Fruit fly (Drosophila melanogaster): Measurements from ENCODE around the gene c11.1.

The c11.1 gene

DNA sequence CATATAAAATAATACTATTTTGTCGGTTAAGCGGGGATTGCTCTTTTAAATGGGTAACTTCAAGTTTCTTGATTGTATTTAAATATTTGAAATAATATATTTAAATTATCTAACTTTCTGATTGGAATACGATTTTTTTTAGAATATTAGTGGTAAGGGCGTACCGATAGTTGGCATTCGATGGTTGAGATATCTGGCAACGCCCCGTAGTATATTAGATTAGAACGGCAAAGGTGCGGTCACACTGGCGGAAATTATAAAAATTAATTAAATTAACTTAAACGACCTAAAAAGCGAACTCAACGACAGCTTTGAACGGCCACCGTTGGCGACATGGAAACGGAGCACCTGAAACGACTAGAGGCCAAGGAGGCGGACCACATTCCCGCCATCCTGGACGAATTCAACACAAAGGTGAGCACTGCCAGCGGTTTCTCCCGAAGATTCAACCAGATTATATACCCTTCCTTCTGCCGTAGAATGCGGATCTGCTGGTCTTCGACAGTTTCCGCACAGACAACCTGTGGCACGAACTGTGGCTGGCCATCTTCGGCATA, 26.9 kb downstream of the c11.1 start, which contains the start of gene ric8a (continued):
- TF ChIP-seq CG8089 (GFP tag; optimal IDR thresholded peaks at IDR 0.05): no peak
- TF ChIP-seq CG15073 (GFP tag; optimal IDR thresholded peaks at IDR 0.05): no peak
- no peak for TF ChIP-seq gro (GFP tag; optimal IDR thresholded peaks at IDR 0.05)
- TF ChIP-seq CG11456 (GFP tag; IDR thresholded peaks at IDR 0.05): no peak
- no peak for TF ChIP-seq CG2199 (GFP tag; IDR thresholded peaks at IDR 0.05)
- TF ChIP-seq CG11093 (GFP tag; IDR thresholded peaks at IDR 0.05): no peak
- no peak for TF ChIP-seq Nf-YC (tag; optimal IDR thresholded peaks at IDR 0.05)
- TF ChIP-seq CrebB (tag; optimal IDR thresholded peaks at IDR 0.05): no peak
- no peak for TF ChIP-seq onecut (GFP tag; IDR thresholded peaks at IDR 0.05)
- TF ChIP-seq z (GFP tag; IDR thresholded peaks at IDR 0.05): no peak
- TF ChIP-seq CG4854 (GFP tag; optimal IDR thresholded peaks at IDR 0.05): no peak
- no peak for TF ChIP-seq CG33213 (GFP tag; optimal IDR thresholded peaks at IDR 0.05)
- peak; percentile 66 for TF ChIP-seq CG34224 (GFP tag; IDR thresholded peaks at IDR 0.05; ENCODE audit: partially characterized antibody)
- TF ChIP-seq Hand (GFP tag; optimal IDR thresholded peaks at IDR 0.05): no peak
- no peak for TF ChIP-seq dimm (GFP tag; IDR thresholded peaks at IDR 0.05)
- TF ChIP-seq CG16815 (GFP tag; optimal IDR thresholded peaks at IDR 0.05): no peak
- no peak for TF ChIP-seq CG1602 (GFP tag; optimal IDR thresholded peaks at IDR 0.05)
- TF ChIP-seq CG6254 (GFP tag; optimal IDR thresholded peaks at IDR 0.05): no peak
- TF ChIP-seq CG8290 (GFP tag; optimal IDR thresholded peaks at IDR 0.05): peak; percentile 29
- TF ChIP-seq CG8290 (tag; optimal IDR thresholded peaks at IDR 0.05): no peak
- TF ChIP-seq ro (GFP tag; IDR thresholded peaks at IDR 0.05): no peak
- no peak for TF ChIP-seq h (optimal IDR thresholded peaks at IDR 0.05)
- no peak for TF ChIP-seq CG6683 (GFP tag; optimal IDR thresholded peaks at IDR 0.05)
- no peak for TF ChIP-seq dati (GFP tag; IDR thresholded peaks at IDR 0.05)
- no peak for TF ChIP-seq CG10462 (GFP tag; optimal IDR thresholded peaks at IDR 0.05)
- TF ChIP-seq CG3726 (GFP tag; IDR thresholded peaks at IDR 0.05): no peak
- no peak for TF ChIP-seq CG10209 (GFP tag; optimal IDR thresholded peaks at IDR 0.05)
- no peak for TF ChIP-seq pb (GFP tag; optimal IDR thresholded peaks at IDR 0.05)
- no peak for TF ChIP-seq toy (GFP tag; IDR thresholded peaks at IDR 0.05)
- TF ChIP-seq Rfx (GFP tag; IDR thresholded peaks at IDR 0.05): peak; percentile 54
- no peak for TF ChIP-seq CG18011 (GFP tag; optimal IDR thresholded peaks at IDR 0.05)
- TF ChIP-seq ems (GFP tag; optimal IDR thresholded peaks at IDR 0.05): no peak
- TF ChIP-seq CG17612 (GFP tag; IDR thresholded peaks at IDR 0.05): no peak
- no peak for TF ChIP-seq dmrt11E (tag; optimal IDR thresholded peaks at IDR 0.05)
- no peak for TF ChIP-seq CG7786 (GFP tag; optimal IDR thresholded peaks at IDR 0.05)
- no peak for TF ChIP-seq CG4730 (GFP tag; IDR thresholded peaks at IDR 0.05)
- no peak for TF ChIP-seq gem (tag; optimal IDR thresholded peaks at IDR 0.05)
- no peak for TF ChIP-seq CG9876 (GFP tag; optimal IDR thresholded peaks at IDR 0.05)
- no peak for TF ChIP-seq Atf3 (GFP tag; optimal IDR thresholded peaks at IDR 0.05)
- no peak for TF ChIP-seq BtbVII (GFP tag; optimal IDR thresholded peaks at IDR 0.05)
- no peak for TF ChIP-seq Bdp1 (GFP tag; optimal IDR thresholded peaks at IDR 0.05)
- no peak for TF ChIP-seq CG11723 (GFP tag; optimal IDR thresholded peaks at IDR 0.05)
- TF ChIP-seq HLH4C (GFP tag; IDR thresholded peaks at IDR 0.05; ENCODE audit: partially characterized antibody): peak; percentile 76
- TF ChIP-seq mld (GFP tag; IDR thresholded peaks at IDR 0.05; ENCODE audit: partially characterized antibody): peak; percentile 65; the same call in 2 of the 3 replicates
- no peak for TF ChIP-seq shn (GFP tag; optimal IDR thresholded peaks at IDR 0.05)
- TF ChIP-seq Asciz (GFP tag; optimal IDR thresholded peaks at IDR 0.05): no peak
- TF ChIP-seq Hr51 (GFP tag; optimal IDR thresholded peaks at IDR 0.05): no peak
- TF ChIP-seq Elba2 (GFP tag; optimal IDR thresholded peaks at IDR 0.05): peak; percentile 36
- no peak for TF ChIP-seq pho (GFP tag; optimal IDR thresholded peaks at IDR 0.05)
- no peak for TF ChIP-seq Atf-2 (GFP tag; optimal IDR thresholded peaks at IDR 0.05)
- no peak for TF ChIP-seq Bteb2 (GFP tag; optimal IDR thresholded peaks at IDR 0.05)
- TF ChIP-seq CG11560 (tag; IDR thresholded peaks at IDR 0.05): no peak
- no peak for TF ChIP-seq sd (tag; optimal IDR thresholded peaks at IDR 0.05)

Measured in whole organism, embryonic.